Fruit fly (Drosophila melanogaster): ENCODE measurements around the gene CG11585.
A peak's percentile ranks its signal among the peaks of the same experiment; 100 is the strongest.

CG11585 gene

dm6 chrX:14208426-14209208 lies 19.3 kb downstream of the CG11585 start (continued):
- TF ChIP-seq cwo (GFP tag; optimal IDR thresholded peaks at IDR 0.05) (peak; percentile 57), CG17359 (tag; optimal IDR thresholded peaks at IDR 0.05) (peak; percentile 82), Neu2 (GFP tag; optimal IDR thresholded peaks at IDR 0.05; ENCODE audit: borderline replicate concordance) (no peak), CG8089 (GFP tag; optimal IDR thresholded peaks at IDR 0.05) (peak; percentile 39), gfzf (GFP tag; optimal IDR thresholded peaks at IDR 0.05) (no peak), zfh1 (GFP tag; IDR thresholded peaks at IDR 0.05) (peak; percentile 60; the same call in 2 of the 3 replicates), ato (GFP tag; IDR thresholded peaks at IDR 0.05; ENCODE audit: partially characterized antibody) (no peak), CG12104 (GFP tag; optimal IDR thresholded peaks at IDR 0.05) (peak; percentile 59), Oli (tag; optimal IDR thresholded peaks at IDR 0.05) (peak; percentile 65), GATAe (GFP tag; conservative IDR thresholded peaks at IDR 0.05) (peak; percentile 88), btn (GFP tag; optimal IDR thresholded peaks at IDR 0.05) (no peak), CTCF (GFP tag; optimal IDR thresholded peaks at IDR 0.05) (peak; percentile 11), CG34422 (GFP tag; IDR thresholded peaks at IDR 0.05) (0 out of 3 replicates have a peak, but pooled peaks have one; percentile 44), CG5245 (GFP tag; optimal IDR thresholded peaks at IDR 0.05) (peak; percentile 28), CG3838 (GFP tag; optimal IDR thresholded peaks at IDR 0.05) (no peak), br (optimal IDR thresholded peaks at IDR 0.05) (no peak), Sox102F (GFP tag; optimal IDR thresholded peaks at IDR 0.05) (peak; percentile 62), CG11695 (GFP tag; IDR thresholded peaks at IDR 0.05) (peak; percentile 69; the same call in 2 of the 3 replicates), croc (GFP tag; conservative IDR thresholded peaks at IDR 0.05) (no peak), Fer2 (tag; optimal IDR thresholded peaks at IDR 0.05) (no peak), klu (GFP tag; IDR thresholded peaks at IDR 0.05) (no peak), CG7745 (tag; optimal IDR thresholded peaks at IDR 0.05) (no peak), CG10366 (GFP tag; IDR thresholded peaks at IDR 0.05) (peak; percentile 42; the same call in 1 of the 2 replicates), nom (GFP tag; optimal IDR thresholded peaks at IDR 0.05) (peak; percentile 74), Usf (GFP tag; optimal IDR thresholded peaks at IDR 0.05) (no peak), Hmx (GFP tag; optimal IDR thresholded peaks at IDR 0.05) (no peak), oc (tag; optimal IDR thresholded peaks at IDR 0.05) (no peak), CG18011 (GFP tag; optimal IDR thresholded peaks at IDR 0.05) (no peak), dysf (GFP tag; IDR thresholded peaks at IDR 0.05) (peak; percentile 52; the same call in 2 of the 3 replicates), Rfx (GFP tag; IDR thresholded peaks at IDR 0.05) (peak; percentile 15; the same call in 1 of the 2 replicates), Med (GFP tag) (peak; percentile 68), CG9817 (tag; optimal IDR thresholded peaks at IDR 0.05) (no peak), CG4854 (GFP tag; optimal IDR thresholded peaks at IDR 0.05) (no peak), Hr39 (optimal IDR thresholded peaks at IDR 0.05) (no peak), Awh (GFP tag; IDR thresholded peaks at IDR 0.05) (no peak; the same call in 1 of the 2 replicates), ap (GFP tag; IDR thresholded peaks at IDR 0.05) (peak; percentile 58; the same call in 1 of the 2 replicates), CG4424 (GFP tag; optimal IDR thresholded peaks at IDR 0.05) (peak; percentile 59), ci (GFP tag; IDR thresholded peaks at IDR 0.05) (peak; percentile 90), scrt (GFP tag; optimal IDR thresholded peaks at IDR 0.05) (peak; percentile 67), unc-4 (GFP tag; IDR thresholded peaks at IDR 0.05; ENCODE audit: partially characterized antibody) (no peak), CG12219 (GFP tag; optimal IDR thresholded peaks at IDR 0.05) (peak; percentile 68), Max (GFP tag; optimal IDR thresholded peaks at IDR 0.05) (peak; percentile 5), Fer3 (tag; optimal IDR thresholded peaks at IDR 0.05) (peak; percentile 35), zf30C (GFP tag; optimal IDR thresholded peaks at IDR 0.05) (no peak), sens (GFP tag) (peak; percentile 93), CG8478 (optimal IDR thresholded peaks at IDR 0.05) (no peak), Ravus (GFP tag; IDR thresholded peaks at IDR 0.05) (no peak), sd (tag; optimal IDR thresholded peaks at IDR 0.05) (no peak), tio (GFP tag; optimal IDR thresholded peaks at IDR 0.05) (peak; percentile 1), CG2202 (tag; optimal IDR thresholded peaks at IDR 0.05) (peak; percentile 39), CG10147 (GFP tag; optimal IDR thresholded peaks at IDR 0.05) (peak; percentile 56)
